Worm (Caenorhabditis elegans) whole organism, early embryonic: ENCODE results near the gene Y38H6C.4.

ENCODE experiments used
- F13C5.2 ChIP-seq: sonication (generic microtip); optimal IDR thresholded peaks from 2 replicates; lab custom pipeline; 2017; ENCODE audit warnings: mild to moderate bottlenecking, missing genetic modification characterization, inconsistent platforms, missing compliant biosample characterization
- aly-1 ChIP-seq: sonication (generic microtip); optimal IDR thresholded peaks from 2 replicates; lab custom pipeline; 2016; ENCODE audit warnings: missing genetic modification characterization, missing compliant biosample characterization
- ets-7 ChIP-seq: sonication (generic microtip); optimal IDR thresholded peaks from 2 replicates; lab custom pipeline; 2016; ENCODE audit warnings: missing genotype, missing genetic modification characterization, missing compliant biosample characterization
- hnd-1 ChIP-seq: sonication (generic microtip); optimal IDR thresholded peaks from 2 replicates; lab custom pipeline; 2016; ENCODE audit warnings: missing genetic modification characterization, missing compliant biosample characterization
- scrt-1 ChIP-seq: fragments of 200-800 bp; sonication (Bioruptor generic); IDR thresholded peaks from 2 replicates; pipeline ENCODE4 v1.3.6; 2022; ENCODE audit warnings: missing genetic modification characterization, missing compliant biosample characterization

DNA sequence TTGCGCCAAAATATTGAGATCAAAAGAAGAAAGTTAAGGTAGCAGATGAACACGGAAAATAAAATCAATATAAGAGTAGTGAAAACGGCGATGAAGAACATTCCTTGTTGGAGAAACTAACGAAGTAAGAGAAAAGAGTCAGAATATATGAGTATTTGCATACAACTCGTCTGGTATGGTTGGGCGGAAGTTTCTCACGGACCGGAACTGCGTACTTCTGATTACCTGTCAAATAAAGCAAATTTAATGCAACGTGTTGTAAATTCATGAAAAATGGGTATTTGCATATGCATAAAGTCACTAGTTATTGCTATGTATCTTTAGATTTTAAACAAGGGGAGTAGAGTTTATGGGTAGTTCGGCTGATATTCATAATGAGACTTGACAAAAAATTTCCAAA, 15.8 kb downstream of the Y38H6C.4 start, which contains the start of gene srbc-78:
- no peak for TF ChIP-seq F13C5.2 (tag; lab: Kevin White, UChicago)
- no peak for TF ChIP-seq aly-1 (tag; lab: Kevin White, UChicago)
- no peak for TF ChIP-seq ets-7
- TF ChIP-seq hnd-1 (tag; lab: Kevin White, UChicago) = no peak
- no peak for TF ChIP-seq scrt-1 (GFP tag; lab: Robert Waterston, UW)
